Fruit fly (Drosophila melanogaster): ENCODE measurements around the gene pll.

pll gene

DNA sequence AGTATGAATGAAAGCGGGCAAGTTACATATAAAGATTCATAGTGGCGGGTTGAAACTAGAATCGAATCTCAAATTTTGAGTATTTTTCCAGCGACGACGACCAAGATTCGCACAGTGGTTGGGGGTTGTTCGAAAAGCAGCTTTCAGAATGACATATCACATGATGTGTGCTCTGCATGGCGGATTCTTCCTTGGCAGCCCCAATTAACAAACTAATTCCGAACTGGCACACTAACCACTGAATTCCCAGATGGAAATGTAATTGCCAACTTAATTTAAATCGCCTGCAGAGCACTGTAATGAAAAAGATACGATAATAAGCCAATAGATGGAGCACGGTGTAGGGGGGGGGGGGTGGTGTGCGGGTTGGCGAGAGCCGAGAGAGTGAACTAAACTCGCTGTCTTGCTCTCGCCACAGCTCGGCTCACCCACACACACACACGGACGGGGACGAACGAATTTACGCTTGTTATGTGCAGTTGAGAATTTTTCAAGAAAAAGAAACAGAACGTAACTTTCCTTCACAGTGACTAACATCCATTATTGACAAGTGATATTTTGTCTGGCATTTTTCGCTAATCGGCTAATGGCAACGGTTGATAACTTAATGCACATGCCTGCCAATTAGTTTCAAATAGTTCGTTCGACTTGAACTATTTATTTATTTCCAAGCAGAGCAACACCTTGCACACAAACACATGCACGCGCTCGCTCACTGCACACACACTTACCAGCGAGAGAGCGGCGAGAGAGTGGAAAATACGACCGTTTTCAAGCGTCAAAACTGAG, 28.2 kb upstream of the pll start:
- TF ChIP-seq CG34422 (GFP tag; IDR thresholded peaks at IDR 0.05) (peak; percentile 98), CG5180 (GFP tag; optimal IDR thresholded peaks at IDR 0.05) (peak; percentile 71), CG31365 (tag; optimal IDR thresholded peaks at IDR 0.05) (peak; percentile 87), Mes4 (GFP tag; optimal IDR thresholded peaks at IDR 0.05) (peak; percentile 92), gt (GFP tag; IDR thresholded peaks at IDR 0.05) (peak; percentile 90), corto (GFP tag; optimal IDR thresholded peaks at IDR 0.05) (peak; percentile 80), CG43689 (GFP tag; IDR thresholded peaks at IDR 0.05) (peak; percentile 92), Bteb2 (GFP tag; optimal IDR thresholded peaks at IDR 0.05) (peak; percentile 91), CG10462 (GFP tag; optimal IDR thresholded peaks at IDR 0.05) (peak; percentile 78), ap (GFP tag; IDR thresholded peaks at IDR 0.05) (peak; percentile 94), psq (GFP tag; optimal IDR thresholded peaks at IDR 0.05) (peak; percentile 64), CG15514 (GFP tag; optimal IDR thresholded peaks at IDR 0.05) (peak; percentile 93), Mad (GFP tag; optimal IDR thresholded peaks at IDR 0.05) (peak; percentile 95), Dip2 (GFP tag; IDR thresholded peaks at IDR 0.05) (peak; percentile 50; the same call in 1 of the 2 replicates), pan (optimal IDR thresholded peaks at IDR 0.05) (no peak), pan (GFP tag; optimal IDR thresholded peaks at IDR 0.05 in 1 of 2, IDR thresholded peaks at IDR 0.05 in 1 of 2) (peak in 1 of 2 experiments; percentile 98), en (GFP tag; optimal IDR thresholded peaks at IDR 0.05) (peak; percentile 82), CG2129 (GFP tag; IDR thresholded peaks at IDR 0.05; ENCODE audit: partially characterized antibody) (no peak), NfI (GFP tag; optimal IDR thresholded peaks at IDR 0.05) (peak; percentile 96), HHEX (GFP tag; optimal IDR thresholded peaks at IDR 0.05) (peak; percentile 96), lola (GFP tag; optimal IDR thresholded peaks at IDR 0.05) (peak in 1 of 3 experiments; percentile 78), ato (GFP tag; IDR thresholded peaks at IDR 0.05; ENCODE audit: partially characterized antibody) (0 out of 2 replicates have a peak, but pooled peaks have one; percentile 12), HLHmδ (GFP tag; optimal IDR thresholded peaks at IDR 0.05) (peak; percentile 8), ci (GFP tag; IDR thresholded peaks at IDR 0.05) (peak; percentile 98), ara (GFP tag; IDR thresholded peaks at IDR 0.05) (peak; percentile 96), Sry-δ (GFP tag; optimal IDR thresholded peaks at IDR 0.05) (peak; percentile 62), CG11695 (GFP tag; IDR thresholded peaks at IDR 0.05) (peak; percentile 97), Antp (GFP tag; optimal IDR thresholded peaks at IDR 0.05) (peak; percentile 97), klu (GFP tag; IDR thresholded peaks at IDR 0.05) (peak; percentile 86), D (optimal IDR thresholded peaks at IDR 0.05) (no peak), D (GFP tag; optimal IDR thresholded peaks at IDR 0.05) (peak; percentile 88), CG2202 (tag; optimal IDR thresholded peaks at IDR 0.05) (peak; percentile 81), slp2 (GFP tag; optimal IDR thresholded peaks at IDR 0.05) (peak; percentile 92), CG11398 (GFP tag; optimal IDR thresholded peaks at IDR 0.05) (peak; percentile 92), Pdp1 (GFP tag; optimal IDR thresholded peaks at IDR 0.05) (peak; percentile 89 to 96), zfh1 (GFP tag; IDR thresholded peaks at IDR 0.05) (peak; percentile 98), pho (GFP tag; optimal IDR thresholded peaks at IDR 0.05) (peak; percentile 94), jumu (GFP tag; optimal IDR thresholded peaks at IDR 0.05) (peak; percentile 95), aop (GFP tag; IDR thresholded peaks at IDR 0.05) (peak; percentile 91), CG3726 (GFP tag; IDR thresholded peaks at IDR 0.05) (peak; percentile 96), CG12942 (GFP tag; optimal IDR thresholded peaks at IDR 0.05) (peak; percentile 94), Nf-YA (GFP tag; IDR thresholded peaks at IDR 0.05) (peak; percentile 92), CG17912 (GFP tag; optimal IDR thresholded peaks at IDR 0.05) (peak; percentile 30), CG15011 (GFP tag; optimal IDR thresholded peaks at IDR 0.05) (peak; percentile 91), CG7786 (GFP tag; optimal IDR thresholded peaks at IDR 0.05) (peak; percentile 98), dmrt11E (tag; optimal IDR thresholded peaks at IDR 0.05) (peak; percentile 88), MTF-1 (GFP tag; optimal IDR thresholded peaks at IDR 0.05; ENCODE audit: borderline replicate concordance) (peak; percentile 92), Opbp (GFP tag; IDR thresholded peaks at IDR 0.05; ENCODE audit: partially characterized antibody) (peak; percentile 68), CG4854 (GFP tag; optimal IDR thresholded peaks at IDR 0.05) (peak; percentile 91)

Data from whole organism, embryonic.